Fruit fly (Drosophila melanogaster) whole organism, embryonic: ENCODE data around the gene Hel25E.

Experiments
- ATbp ChIP-seq: fragments of 200-800 bp; sonication (Bioruptor generic); optimal IDR thresholded peaks from 2 replicates; lab custom pipeline; 2017; ENCODE audit warnings: missing biosample characterization, mild to moderate bottlenecking, missing genetic modification characterization, missing genetic modification reagents
- C15 ChIP-seq: fragments of 200-800 bp; sonication (Bioruptor generic); IDR thresholded peaks from 3 replicates; pipeline ENCODE4 v1.3.6; 2022; ENCODE audit warnings: missing biosample characterization, missing genetic modification characterization
- CG10366 ChIP-seq: fragments of 200-800 bp; sonication (Bioruptor generic); IDR thresholded peaks from 2 replicates; pipeline ENCODE4 v1.3.6; 2022; ENCODE audit warnings: missing biosample characterization, missing genetic modification characterization
- CG11696 ChIP-seq: fragments of 200-800 bp; sonication (Bioruptor generic); IDR thresholded peaks from 2 replicates; pipeline ENCODE4 v1.3.6; 2022; ENCODE audit warnings: missing biosample characterization, missing genetic modification characterization
- CG12391 ChIP-seq: fragments of 200-800 bp; sonication (Bioruptor generic); optimal IDR thresholded peaks from 3 replicates; lab custom pipeline; 2018; ENCODE audit warnings: missing biosample characterization, mild to moderate bottlenecking, missing genetic modification characterization, moderate library complexity
- CG14965 ChIP-seq: fragments of 200-800 bp; sonication (Bioruptor generic); optimal IDR thresholded peaks from 2 replicates; lab custom pipeline; 2016; ENCODE audit warnings: missing biosample characterization, missing genetic modification characterization, borderline replicate concordance
- CG17186 ChIP-seq: fragments of 200-800 bp; sonication (Bioruptor generic); optimal IDR thresholded peaks from 3 replicates; lab custom pipeline; 2017; ENCODE audit warnings: missing biosample characterization, missing genetic modification reagents, missing genetic modification characterization
- CG17802 ChIP-seq: fragments of 200-800 bp; sonication (Bioruptor generic); optimal IDR thresholded peaks from 2 replicates; lab custom pipeline; 2018; ENCODE audit warnings: missing biosample characterization, mild to moderate bottlenecking, missing genetic modification characterization, moderate library complexity
- CG18476 ChIP-seq: fragments of 200-800 bp; sonication (Bioruptor generic); optimal IDR thresholded peaks from 2 replicates; lab custom pipeline; 2016; ENCODE audit warnings: missing biosample characterization, mild to moderate bottlenecking, missing genetic modification characterization
- CG2116 ChIP-seq: fragments of 200-800 bp; sonication (Bioruptor generic); optimal IDR thresholded peaks from 3 replicates; lab custom pipeline; 2018; ENCODE audit warnings: missing biosample characterization, mild to moderate bottlenecking, missing genetic modification characterization
- CG3281 ChIP-seq: fragments of 200-800 bp; sonication (Bioruptor generic); optimal IDR thresholded peaks from 3 replicates; lab custom pipeline; 2017; ENCODE audit warnings: missing biosample characterization, mild to moderate bottlenecking, missing genetic modification characterization
- CG34224 ChIP-seq: fragments of 200-800 bp; sonication (Bioruptor generic); IDR thresholded peaks from 3 replicates; pipeline ENCODE4 v1.3.6; 2022; ENCODE audit warnings: missing biosample characterization, missing genetic modification characterization; ENCODE audit not compliant: partially characterized antibody
- CG4820 ChIP-seq: fragments of 200-800 bp; sonication (Bioruptor generic); optimal IDR thresholded peaks from 3 replicates; lab custom pipeline; 2016; ENCODE audit warnings: missing biosample characterization, missing genetic modification characterization
- CG6175 ChIP-seq: fragments of 200-800 bp; sonication (Bioruptor generic); IDR thresholded peaks from 3 replicates; pipeline ENCODE4 v1.3.6; 2022; ENCODE audit warnings: missing biosample characterization, missing genetic modification characterization
- CG7928 ChIP-seq: fragments of 200-800 bp; sonication (Bioruptor generic); optimal IDR thresholded peaks from 2 replicates; lab custom pipeline; 2017; ENCODE audit warnings: missing biosample characterization, mild to moderate bottlenecking, missing genetic modification characterization
- CG8359 ChIP-seq: fragments of 200-800 bp; sonication (Bioruptor generic); optimal IDR thresholded peaks from 2 replicates; lab custom pipeline; 2017; ENCODE audit warnings: missing biosample characterization, mild to moderate bottlenecking, missing genetic modification characterization, borderline replicate concordance
- CG8765 ChIP-seq: fragments of 200-800 bp; sonication (Bioruptor generic); IDR thresholded peaks from 2 replicates; pipeline ENCODE4 v1.3.6; 2022; ENCODE audit warnings: missing biosample characterization, missing genetic modification characterization
- CTCF ChIP-seq: fragments of 200-800 bp; sonication (Bioruptor generic); optimal IDR thresholded peaks from 2 replicates; lab custom pipeline; 2017; ENCODE audit warnings: missing biosample characterization, mild to moderate bottlenecking, missing genetic modification characterization, moderate library complexity
- Dbx ChIP-seq: fragments of 200-800 bp; sonication (Bioruptor generic); IDR thresholded peaks from 3 replicates; pipeline ENCODE4 v1.3.6; 2022; ENCODE audit warnings: missing biosample characterization, missing genetic modification characterization
- HLHmδ ChIP-seq: fragments of 200-800 bp; sonication (Bioruptor generic); optimal IDR thresholded peaks from 2 replicates; lab custom pipeline; 2018; ENCODE audit warnings: missing biosample characterization, mild to moderate bottlenecking, missing genetic modification characterization, moderate library complexity
- Hmx ChIP-seq: fragments of 200-800 bp; sonication (Bioruptor generic); optimal IDR thresholded peaks from 2 replicates; lab custom pipeline; 2016; ENCODE audit warnings: missing biosample characterization, missing genetic modification characterization
- MTF-1 ChIP-seq: fragments of 200-800 bp; sonication (Bioruptor generic); optimal IDR thresholded peaks from 2 replicates; lab custom pipeline; 2018; ENCODE audit warnings: missing biosample characterization, mild to moderate bottlenecking, missing genetic modification characterization, borderline replicate concordance
- Oaz ChIP-seq: fragments of 200-800 bp; sonication (Bioruptor generic); IDR thresholded peaks from 2 replicates; pipeline ENCODE4 v1.3.6; 2022; ENCODE audit warnings: missing biosample characterization, missing genetic modification characterization
- Oli ChIP-seq: fragments of 200-800 bp; sonication (Bioruptor generic); optimal IDR thresholded peaks from 2 replicates; lab custom pipeline; 2018; ENCODE audit warnings: missing biosample characterization, mild to moderate bottlenecking, missing genetic modification characterization, moderate library complexity
- Optix ChIP-seq: fragments of 200-800 bp; sonication (Bioruptor generic); IDR thresholded peaks from 3 replicates; pipeline ENCODE4 v1.3.6; 2022; ENCODE audit warnings: missing biosample characterization, missing genetic modification characterization
- PHDP ChIP-seq: fragments of 200-800 bp; sonication (Bioruptor generic); optimal IDR thresholded peaks from 3 replicates; lab custom pipeline; 2018; ENCODE audit warnings: missing biosample characterization, mild to moderate bottlenecking, missing genetic modification characterization, moderate library complexity
- Pdp1 ChIP-seq, 2 experiments: fragments of 200-800 bp; sonication (Bioruptor generic); optimal IDR thresholded peaks; 3 replicates each; lab custom pipeline; 2016; ENCODE audit warnings: missing biosample characterization in 2 of 2, missing genetic modification characterization in 2 of 2, mild to moderate bottlenecking in 1 of 2, moderate library complexity in 1 of 2
- Ptx1 ChIP-seq: fragments of 200-800 bp; sonication (Bioruptor generic); IDR thresholded peaks from 2 replicates; pipeline ENCODE4 v1.3.6; 2022; ENCODE audit warnings: missing biosample characterization, missing genetic modification characterization
- Rfx ChIP-seq: fragments of 200-800 bp; sonication (Bioruptor generic); IDR thresholded peaks from 2 replicates; pipeline ENCODE4 v1.3.6; 2022; ENCODE audit warnings: missing biosample characterization, missing genetic modification characterization
- bigmax ChIP-seq: fragments of 200-800 bp; sonication (Bioruptor generic); optimal IDR thresholded peaks from 2 replicates; lab custom pipeline; 2018; ENCODE audit warnings: missing biosample characterization, mild to moderate bottlenecking, missing genetic modification characterization
- chinmo ChIP-seq: fragments of 200-800 bp; sonication (Bioruptor generic); IDR thresholded peaks from 4 replicates; pipeline ENCODE4 v1.3.6; 2022; ENCODE audit warnings: missing biosample characterization, missing genetic modification characterization; ENCODE audit not compliant: partially characterized antibody
- chm ChIP-seq: fragments of 200-800 bp; sonication (Bioruptor generic); IDR thresholded peaks from 2 replicates; pipeline ENCODE4 v1.3.6; 2022; ENCODE audit warnings: missing biosample characterization, missing genetic modification characterization
- chn ChIP-seq: fragments of 200-800 bp; sonication (Bioruptor generic); optimal IDR thresholded peaks from 2 replicates; lab custom pipeline; 2016; ENCODE audit warnings: missing biosample characterization, missing genetic modification characterization
- dan ChIP-seq: fragments of 200-800 bp; sonication (Bioruptor generic); IDR thresholded peaks from 2 replicates; pipeline ENCODE4 v1.3.6; 2022; ENCODE audit warnings: missing biosample characterization, missing genetic modification characterization
- danr ChIP-seq: fragments of 200-800 bp; sonication (Bioruptor generic); IDR thresholded peaks from 2 replicates; pipeline ENCODE4 v1.3.6; 2022; ENCODE audit warnings: missing biosample characterization, missing genetic modification characterization
- dimm ChIP-seq: fragments of 200-800 bp; sonication (Bioruptor generic); IDR thresholded peaks from 2 replicates; pipeline ENCODE4 v1.3.6; 2022; ENCODE audit warnings: missing biosample characterization, missing genetic modification characterization
- dmrt99B ChIP-seq: fragments of 200-800 bp; sonication (Bioruptor generic); optimal IDR thresholded peaks from 2 replicates; lab custom pipeline; 2018; ENCODE audit warnings: missing biosample characterization, mild to moderate bottlenecking, missing genetic modification characterization, moderate library complexity
- dysf ChIP-seq: fragments of 200-800 bp; sonication (Bioruptor generic); IDR thresholded peaks from 3 replicates; pipeline ENCODE4 v1.3.6; 2022; ENCODE audit warnings: missing biosample characterization, missing genetic modification characterization
- ems ChIP-seq: fragments of 200-800 bp; sonication (Bioruptor generic); optimal IDR thresholded peaks from 3 replicates; lab custom pipeline; 2016; ENCODE audit warnings: missing biosample characterization, missing genetic modification characterization
- eve ChIP-seq, 2 experiments: fragments of >200 bp; optimal IDR thresholded peaks; 2 replicates each; lab custom pipeline; 2017; ENCODE audit warnings: missing biosample characterization in 2 of 2, missing genetic modification characterization in 2 of 2
- fd96Cb ChIP-seq: fragments of 200-800 bp; sonication (Bioruptor generic); optimal IDR thresholded peaks from 2 replicates; lab custom pipeline; 2018; ENCODE audit warnings: missing biosample characterization, mild to moderate bottlenecking, missing genetic modification characterization, moderate library complexity
- fru ChIP-seq: fragments of >200 bp; optimal IDR thresholded peaks from 2 replicates; lab custom pipeline; 2017
- gt ChIP-seq: fragments of 200-800 bp; sonication (Bioruptor generic); IDR thresholded peaks from 2 replicates; pipeline ENCODE4 v1.3.6; 2022; ENCODE audit warnings: missing biosample characterization, missing genetic modification characterization
- luna ChIP-seq: fragments of 200-800 bp; sonication (Bioruptor generic); optimal IDR thresholded peaks from 2 replicates; lab custom pipeline; 2016; ENCODE audit warnings: missing biosample characterization, missing genetic modification characterization
- odd ChIP-seq: fragments of 200-800 bp; sonication (Bioruptor generic); optimal IDR thresholded peaks from 2 replicates; lab custom pipeline; 2017; ENCODE audit warnings: missing biosample characterization, mild to moderate bottlenecking, missing genetic modification characterization
- p53 ChIP-seq: fragments of 200-800 bp; sonication (Bioruptor generic); optimal IDR thresholded peaks from 2 replicates; lab custom pipeline; 2016; ENCODE audit warnings: missing biosample characterization, missing genetic modification characterization
- pzg ChIP-seq: fragments of 200-800 bp; sonication (Bioruptor generic); optimal IDR thresholded peaks from 3 replicates; lab custom pipeline; 2018; ENCODE audit warnings: missing biosample characterization, mild to moderate bottlenecking, missing genetic modification characterization, moderate library complexity
- sima ChIP-seq: fragments of 200-800 bp; sonication (Bioruptor generic); optimal IDR thresholded peaks from 2 replicates; lab custom pipeline; 2016; ENCODE audit warnings: missing biosample characterization, missing genetic modification characterization
- tll ChIP-seq, 2 experiments: fragments of 200-800 bp in 1 of 2; fragments of >200 bp in 1 of 2; sonication (Bioruptor generic) in 1 of 2; optimal IDR thresholded peaks; 2 replicates each; lab custom pipeline; 2017 to 2019; ENCODE audit warnings: missing biosample characterization in 2 of 2, missing genetic modification characterization in 2 of 2, mild to moderate bottlenecking in 1 of 2, moderate library complexity in 1 of 2
- tna ChIP-seq: fragments of 200-800 bp; sonication (Bioruptor generic); IDR thresholded peaks from 2 replicates; pipeline ENCODE4 v1.3.6; 2022; ENCODE audit warnings: missing biosample characterization, missing genetic modification characterization; ENCODE audit not compliant: partially characterized antibody
- unc-4 ChIP-seq: fragments of 200-800 bp; sonication (Bioruptor generic); IDR thresholded peaks from 2 replicates; pipeline ENCODE4 v1.3.6; 2022; ENCODE audit warnings: missing biosample characterization, missing genetic modification characterization; ENCODE audit not compliant: partially characterized antibody
- wdn ChIP-seq: fragments of 200-800 bp; sonication (Bioruptor generic); IDR thresholded peaks from 2 replicates; pipeline ENCODE4 v1.3.6; 2022; ENCODE audit warnings: missing biosample characterization, missing genetic modification characterization

Hel25E gene

dm6 chr2L:5525723-5526122 lies 16.4 kb downstream of the Hel25E start, which contains the start of gene Cap-D3 (continued):
- no peak for TF ChIP-seq bigmax (GFP tag; lab: Kevin White, UChicago)
- TF ChIP-seq sima (GFP tag; lab: Kevin White, UChicago), result no peak
- TF ChIP-seq CG3281, result no peak
- TF ChIP-seq CG6175 (GFP tag; lab: Robert Waterston, UW), result no peak
- no peak for TF ChIP-seq CG12391
- peak in 1 of 2 experiments; percentile 62 for TF ChIP-seq Pdp1 (GFP tag; optimal IDR thresholded peaks at IDR 0.05; lab: Kevin White, UChicago)
- peak; percentile 45 for TF ChIP-seq CG2116
- TF ChIP-seq C15, result no peak
- TF ChIP-seq dan (GFP tag; lab: Robert Waterston, UW), result no peak
- TF ChIP-seq dimm (GFP tag; lab: Robert Waterston, UW), result no peak
- no peak for TF ChIP-seq dysf
- no peak for TF ChIP-seq Rfx (GFP tag; lab: Robert Waterston, UW)
- TF ChIP-seq odd (GFP tag; lab: Kevin White, UChicago), result no peak
- no peak for TF ChIP-seq Oaz (GFP tag; lab: Robert Waterston, UW)
- TF ChIP-seq luna (GFP tag; lab: Kevin White, UChicago), result no peak
- TF ChIP-seq CG17802 (tag; lab: Kevin White, UChicago), result peak; percentile 94
- no peak for TF ChIP-seq CTCF (GFP tag; lab: Kevin White, UChicago)
- TF ChIP-seq CG4820, result no peak
- no peak for TF ChIP-seq Oli (tag; lab: Kevin White, UChicago)
- no peak for TF ChIP-seq fd96Cb (tag; lab: Kevin White, UChicago)
- TF ChIP-seq CG17186 (GFP tag; lab: Kevin White, UChicago), result no peak
- TF ChIP-seq p53 (GFP tag; lab: Kevin White, UChicago), result no peak
- TF ChIP-seq CG11696, result no peak
- no peak for TF ChIP-seq Ptx1 (GFP tag; lab: Robert Waterston, UW)
- peak; percentile 35 for TF ChIP-seq pzg (GFP tag; lab: Kevin White, UChicago)
- peak; percentile 36 for TF ChIP-seq unc-4 (GFP tag; lab: Robert Waterston, UW)
- no peak for TF ChIP-seq MTF-1 (GFP tag; lab: Kevin White, UChicago)
- TF ChIP-seq dmrt99B, result no peak
- no peak for TF ChIP-seq Dbx (GFP tag; lab: Robert Waterston, UW)
- TF ChIP-seq CG8765 (GFP tag; lab: Robert Waterston, UW), result no peak
- TF ChIP-seq PHDP (tag; lab: Kevin White, UChicago), result no peak
- no peak for TF ChIP-seq wdn
- TF ChIP-seq Hmx, result no peak
- no peak for TF ChIP-seq HLHmδ (GFP tag; lab: Kevin White, UChicago)
- no peak for TF ChIP-seq CG14965
- TF ChIP-seq danr (GFP tag; lab: Robert Waterston, UW), result no peak
- TF ChIP-seq ems (GFP tag; lab: Kevin White, UChicago), result no peak
- no peak for TF ChIP-seq chm
- TF ChIP-seq tna, result peak; percentile 74
- TF ChIP-seq chn (GFP tag; lab: Kevin White, UChicago), result no peak
- TF ChIP-seq tll (GFP tag; optimal IDR thresholded peaks at IDR 0.05; lab: Kevin White, UChicago), result no peak
- TF ChIP-seq chinmo, result peak; percentile 71; the same call in 1 of the 4 replicates
- TF ChIP-seq gt (GFP tag; lab: Robert Waterston, UW), result no peak
- TF ChIP-seq ATbp (GFP tag; lab: Kevin White, UChicago), result no peak
- TF ChIP-seq fru (lab: Kevin White, UChicago), result no peak
- TF ChIP-seq Optix (GFP tag; lab: Robert Waterston, UW), result no peak
- TF ChIP-seq CG34224 (GFP tag; lab: Robert Waterston, UW), result peak; percentile 77
- TF ChIP-seq eve (GFP tag; optimal IDR thresholded peaks at IDR 0.05; lab: Kevin White, UChicago), result no peak
- TF ChIP-seq CG7928 (GFP tag; lab: Kevin White, UChicago), result no peak
- TF ChIP-seq CG10366 (GFP tag; lab: Robert Waterston, UW), result no peak
- no peak for TF ChIP-seq CG18476 (GFP tag; lab: Kevin White, UChicago)
- TF ChIP-seq CG8359 (GFP tag; lab: Kevin White, UChicago), result no peak
